Fruit fly (Drosophila melanogaster): ENCODE results near the gene Art6.

Gene Art6

dm6 chr3R:13983272-13984032 is 37.8 kb upstream of the Art6 start (continued):
- no peak for TF ChIP-seq sc (optimal IDR thresholded peaks at IDR 0.05)
- TF ChIP-seq sc (GFP tag; optimal IDR thresholded peaks at IDR 0.05): peak; percentile 87
- TF ChIP-seq MTF-1 (GFP tag; optimal IDR thresholded peaks at IDR 0.05; ENCODE audit: borderline replicate concordance): no peak
- TF ChIP-seq Ravus (GFP tag; IDR thresholded peaks at IDR 0.05): peak; percentile 61
- peak; percentile 72 for TF ChIP-seq CG11456 (GFP tag; IDR thresholded peaks at IDR 0.05)
- TF ChIP-seq CG17612 (GFP tag; IDR thresholded peaks at IDR 0.05): peak; percentile 80
- TF ChIP-seq CG31365 (tag; optimal IDR thresholded peaks at IDR 0.05): peak; percentile 81
- TF ChIP-seq Elba2 (GFP tag; optimal IDR thresholded peaks at IDR 0.05): peak; percentile 71
- TF ChIP-seq Sry-β (GFP tag; optimal IDR thresholded peaks at IDR 0.05): peak; percentile 56
- peak; percentile 82 for TF ChIP-seq ttk (GFP tag; IDR thresholded peaks at IDR 0.05)
- TF ChIP-seq CG14667 (GFP tag; IDR thresholded peaks at IDR 0.05): peak; percentile 78
- TF ChIP-seq HmgD (GFP tag; optimal IDR thresholded peaks at IDR 0.05): peak; percentile 94
- peak; percentile 84 for TF ChIP-seq nom (GFP tag; optimal IDR thresholded peaks at IDR 0.05)
- TF ChIP-seq CG13287 (GFP tag; IDR thresholded peaks at IDR 0.05; ENCODE audit: partially characterized antibody): peak; percentile 15; the same call in 1 of the 2 replicates
- peak; percentile 85; the same call in 2 of the 3 replicates for TF ChIP-seq CG3726 (GFP tag; IDR thresholded peaks at IDR 0.05)
- peak; percentile 91 for TF ChIP-seq Atf-2 (GFP tag; optimal IDR thresholded peaks at IDR 0.05)
- TF ChIP-seq Sox102F (GFP tag; optimal IDR thresholded peaks at IDR 0.05): peak; percentile 92
- TF ChIP-seq CG6854 (GFP tag; optimal IDR thresholded peaks at IDR 0.05): peak; percentile 88
- peak; percentile 95 for TF ChIP-seq lilli (GFP tag; optimal IDR thresholded peaks at IDR 0.05)
- TF ChIP-seq jumu (GFP tag; optimal IDR thresholded peaks at IDR 0.05): peak; percentile 96
- TF ChIP-seq CG2202 (tag; optimal IDR thresholded peaks at IDR 0.05): peak; percentile 84
- 0 out of 2 replicates have a peak, but pooled peaks have one; percentile 52 for TF ChIP-seq sim (GFP tag; IDR thresholded peaks at IDR 0.05)
- peak; percentile 85 for TF ChIP-seq trem (tag; optimal IDR thresholded peaks at IDR 0.05)
- peak; percentile 93 for TF ChIP-seq CG10543 (GFP tag; optimal IDR thresholded peaks at IDR 0.05)
- TF ChIP-seq Dip2 (GFP tag; IDR thresholded peaks at IDR 0.05): no peak
- peak; percentile 99 for TF ChIP-seq Adf1 (GFP tag; IDR thresholded peaks at IDR 0.05)
- TF ChIP-seq CG17359 (tag; optimal IDR thresholded peaks at IDR 0.05): peak; percentile 92
- peak; percentile 87 for TF ChIP-seq Atf6 (GFP tag; IDR thresholded peaks at IDR 0.05)
- peak; percentile 64 for TF ChIP-seq ash1 (GFP tag; optimal IDR thresholded peaks at IDR 0.05)
- peak; percentile 90 for TF ChIP-seq Abd-B (GFP tag; optimal IDR thresholded peaks at IDR 0.05)
- peak; percentile 92 for TF ChIP-seq CG10979 (tag; optimal IDR thresholded peaks at IDR 0.05)
- peak; percentile 91 for TF ChIP-seq vvl (GFP tag; IDR thresholded peaks at IDR 0.05)
- TF ChIP-seq CG8281 (tag; optimal IDR thresholded peaks at IDR 0.05): peak; percentile 69
- peak; percentile 66 for TF ChIP-seq Oaz (GFP tag; IDR thresholded peaks at IDR 0.05)
- peak; percentile 94 for TF ChIP-seq bcd (GFP tag; optimal IDR thresholded peaks at IDR 0.05)
- TF ChIP-seq CG17829 (tag; optimal IDR thresholded peaks at IDR 0.05): peak; percentile 95
- no peak for TF ChIP-seq fru (optimal IDR thresholded peaks at IDR 0.05)
- peak; percentile 88 for TF ChIP-seq HHEX (GFP tag; optimal IDR thresholded peaks at IDR 0.05)
- peak; percentile 95 for TF ChIP-seq Hmr (GFP tag; optimal IDR thresholded peaks at IDR 0.05)
- TF ChIP-seq repo (GFP tag; optimal IDR thresholded peaks at IDR 0.05): peak; percentile 92
- peak; percentile 81 for TF ChIP-seq fd64A (GFP tag; optimal IDR thresholded peaks at IDR 0.05)
- TF ChIP-seq Rfx (GFP tag; IDR thresholded peaks at IDR 0.05): peak; percentile 91
- TF ChIP-seq wor (GFP tag; IDR thresholded peaks at IDR 0.05): peak; percentile 82
- peak; percentile 82 for TF ChIP-seq CG3163 (GFP tag; optimal IDR thresholded peaks at IDR 0.05)
- TF ChIP-seq Sry-δ (GFP tag; optimal IDR thresholded peaks at IDR 0.05): peak; percentile 63
- peak; percentile 90 for TF ChIP-seq Asciz (GFP tag; optimal IDR thresholded peaks at IDR 0.05)
- TF ChIP-seq caup (GFP tag; optimal IDR thresholded peaks at IDR 0.05; ENCODE audit: severe bottlenecking): peak; percentile 94
- peak; percentile 89 for TF ChIP-seq eyg (GFP tag; optimal IDR thresholded peaks at IDR 0.05)
- peak; percentile 71 for TF ChIP-seq peb (GFP tag; IDR thresholded peaks at IDR 0.05)
